Worm (Caenorhabditis elegans): ENCODE measurements around the gene nhr-201.

DNA sequence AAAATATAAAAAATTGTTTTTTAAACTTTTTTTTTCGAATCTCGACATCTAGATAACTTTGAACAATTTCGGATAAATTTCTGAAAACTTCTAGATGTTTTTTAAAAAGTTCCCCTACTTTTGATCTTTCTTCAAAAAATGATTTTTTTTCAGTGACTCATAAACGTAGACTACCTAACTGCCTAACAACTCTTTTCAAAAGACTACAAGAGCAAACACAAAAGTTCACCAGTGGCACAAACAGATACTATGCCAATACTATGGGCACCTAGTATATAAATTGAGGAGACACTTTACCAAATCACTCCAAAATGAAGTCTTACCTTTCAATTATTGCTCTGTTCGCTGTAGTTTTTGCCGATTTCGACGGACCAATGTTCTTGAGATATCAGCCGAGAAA is 39.1 kb downstream of the nhr-201 start, which contains the start of gene srlf-35:
- TF ChIP-seq daf-8 (GFP tag; IDR thresholded peaks at IDR 0.05) (no peak), unc-62 (GFP tag; optimal IDR thresholded peaks at IDR 0.05 in 1 of 2) (no peak), unc-62 (tag; optimal IDR thresholded peaks at IDR 0.05) (no peak), snpc-4 (tag; optimal IDR thresholded peaks at IDR 0.05) (no peak), jun-1 (tag; optimal IDR thresholded peaks at IDR 0.05) (no peak), nhr-6 (tag; optimal IDR thresholded peaks at IDR 0.05) (no peak), fkh-10 (GFP tag; optimal IDR thresholded peaks at IDR 0.05) (no peak), lin-13 (GFP tag; optimal IDR thresholded peaks at IDR 0.05) (no peak), mdl-1 (tag; optimal IDR thresholded peaks at IDR 0.05) (no peak)
